Worm (Caenorhabditis elegans) whole organism, young adult: ENCODE results near the gene rpac-40.

Source experiments
- C17E4.6 ChIP-seq: fragments of 200-800 bp; sonication (Bioruptor generic); IDR thresholded peaks from 2 replicates; pipeline ENCODE4 v1.3.6; 2022; ENCODE audit warnings: missing genetic modification reagents, missing genetic modification characterization, missing compliant biosample characterization
- F23B12.7 ChIP-seq: sonication (generic microtip); optimal IDR thresholded peaks from 2 replicates; lab custom pipeline; 2017; ENCODE audit warnings: missing genetic modification characterization, mild to moderate bottlenecking, missing compliant biosample characterization, antibody characterized with exemption, moderate library complexity; ENCODE audit not compliant: insufficient read depth
- F39B2.1 ChIP-seq: fragments of 200-800 bp; sonication (Bioruptor generic); IDR thresholded peaks from 2 replicates; pipeline ENCODE4 v1.3.6; 2022; ENCODE audit warnings: missing genetic modification reagents, missing genetic modification characterization, missing compliant biosample characterization
- K11D2.4 ChIP-seq: fragments of 200-800 bp; sonication (Bioruptor generic); IDR thresholded peaks from 2 replicates; pipeline ENCODE4 v1.3.6; 2022; ENCODE audit warnings: missing genetic modification reagents, missing genetic modification characterization, missing compliant biosample characterization
- T07F8.4 ChIP-seq: sonication (generic microtip); optimal IDR thresholded peaks from 2 replicates; lab custom pipeline; 2016; ENCODE audit warnings: mild to moderate bottlenecking, missing genetic modification characterization, moderate library complexity, missing compliant biosample characterization
- Y56A3A.18 ChIP-seq: fragments of 200-800 bp; sonication (Bioruptor generic); IDR thresholded peaks from 2 replicates; pipeline ENCODE4 v1.3.6; 2022; ENCODE audit warnings: missing genetic modification reagents, missing genetic modification characterization, missing compliant biosample characterization
- Y95B8A.8 ChIP-seq: fragments of 200-800 bp; sonication (Bioruptor generic); IDR thresholded peaks from 2 replicates; pipeline ENCODE4 v1.3.6; 2022; ENCODE audit warnings: missing genetic modification reagents, missing genetic modification characterization, missing compliant biosample characterization
- akir-1 ChIP-seq: fragments of 200-800 bp; sonication (Bioruptor generic); optimal IDR thresholded peaks from 2 replicates; lab custom pipeline; 2018; ENCODE audit warnings: mild to moderate bottlenecking, missing genetic modification characterization, moderate library complexity, missing compliant biosample characterization
- aptf-3 ChIP-seq: fragments of 200-800 bp; sonication (Bioruptor generic); IDR thresholded peaks from 2 replicates; pipeline ENCODE4 v1.3.6; 2022; ENCODE audit warnings: missing genetic modification characterization, missing compliant biosample characterization
- atf-7 ChIP-seq: sonication (generic microtip); optimal IDR thresholded peaks from 2 replicates; lab custom pipeline; 2017; ENCODE audit warnings: mild to moderate bottlenecking, missing genetic modification characterization, missing compliant biosample characterization
- attf-3 ChIP-seq: fragments of 200-800 bp; sonication (Bioruptor generic); conservative IDR thresholded peaks from 2 replicates; pipeline ENCODE4 v1.3.6; 2022; ENCODE audit warnings: missing genetic modification reagents, missing genetic modification characterization, missing compliant biosample characterization
- attf-5 ChIP-seq: fragments of 200-800 bp; sonication (Bioruptor generic); optimal IDR thresholded peaks from 2 replicates; lab custom pipeline; 2018; ENCODE audit warnings: mild to moderate bottlenecking, missing genetic modification characterization, missing compliant biosample characterization
- bed-1 ChIP-seq: fragments of 200-800 bp; sonication (Bioruptor generic); IDR thresholded peaks from 2 replicates; pipeline ENCODE4 v1.3.6; 2022; ENCODE audit warnings: missing genetic modification reagents, missing genetic modification characterization, missing compliant biosample characterization
- cebp-1 ChIP-seq, 2 experiments: fragments of 200-800 bp in 1 of 2; sonication (Bioruptor generic) in 1 of 2; sonication (generic microtip) in 1 of 2; IDR thresholded peaks in 1 of 2; optimal IDR thresholded peaks in 1 of 2; 2 replicates each; pipeline versions ENCODE4 v1.3.6 to Lab custom; 2017 to 2022; ENCODE audit warnings: missing compliant biosample characterization in 2 of 2, missing genetic modification characterization in 2 of 2, mild to moderate bottlenecking in 1 of 2, missing genetic modification reagents in 1 of 2, moderate library complexity in 1 of 2
- ceh-27 ChIP-seq: fragments of 200-800 bp; sonication (Bioruptor generic); optimal IDR thresholded peaks from 2 replicates; lab custom pipeline; 2018; ENCODE audit warnings: mild to moderate bottlenecking, missing genetic modification characterization, moderate library complexity, missing compliant biosample characterization
- ceh-40 ChIP-seq: fragments of 200-800 bp; sonication (Bioruptor generic); IDR thresholded peaks from 2 replicates; pipeline ENCODE4 v1.3.6; 2022; ENCODE audit warnings: missing genetic modification characterization, missing compliant biosample characterization
- ceh-79 ChIP-seq: sonication (generic microtip); optimal IDR thresholded peaks from 2 replicates; lab custom pipeline; 2017; ENCODE audit warnings: mild to moderate bottlenecking, missing genetic modification characterization, missing compliant biosample characterization
- ceh-91 ChIP-seq: fragments of 200-800 bp; sonication (Bioruptor generic); IDR thresholded peaks from 2 replicates; pipeline ENCODE4 v1.3.6; 2022; ENCODE audit warnings: missing genetic modification reagents, missing genetic modification characterization, missing compliant biosample characterization
- die-1 ChIP-seq: sonication (generic microtip); optimal IDR thresholded peaks from 2 replicates; lab custom pipeline; 2016; ENCODE audit warnings: missing genotype, mild to moderate bottlenecking, missing genetic modification characterization, missing compliant biosample characterization
- dox-1 ChIP-seq: fragments of 200-800 bp; sonication (Bioruptor generic); IDR thresholded peaks from 2 replicates; pipeline ENCODE4 v1.3.6; 2022; ENCODE audit warnings: missing genetic modification reagents, missing genetic modification characterization, missing compliant biosample characterization
- egl-44 ChIP-seq: fragments of 200-800 bp; sonication (Bioruptor generic); IDR thresholded peaks from 2 replicates; pipeline ENCODE4 v1.3.6; 2022; ENCODE audit warnings: missing genetic modification reagents, missing genetic modification characterization, missing compliant biosample characterization
- egrh-3 ChIP-seq: fragments of 200-800 bp; sonication (Bioruptor generic); IDR thresholded peaks from 2 replicates; pipeline ENCODE4 v1.3.6; 2022; ENCODE audit warnings: missing genetic modification reagents, missing genetic modification characterization, missing compliant biosample characterization
- ekl-4 ChIP-seq: fragments of 200-800 bp; sonication (Bioruptor generic); IDR thresholded peaks from 2 replicates; pipeline ENCODE4 v1.3.6; 2022; ENCODE audit warnings: missing genetic modification reagents, missing genetic modification characterization, missing compliant biosample characterization
- ets-4 ChIP-seq: fragments of 200-800 bp; sonication (Bioruptor generic); optimal IDR thresholded peaks from 2 replicates; lab custom pipeline; 2018; ENCODE audit warnings: mild to moderate bottlenecking, missing genetic modification characterization, missing compliant biosample characterization
- hmg-1.2 ChIP-seq: fragments of 200-800 bp; sonication (Bioruptor generic); IDR thresholded peaks from 2 replicates; pipeline ENCODE4 v1.3.6; 2022; ENCODE audit warnings: missing genetic modification reagents, missing genetic modification characterization, missing compliant biosample characterization
- let-526 ChIP-seq: fragments of 200-800 bp; sonication (Bioruptor generic); IDR thresholded peaks from 2 replicates; pipeline ENCODE4 v1.3.6; 2022; ENCODE audit warnings: missing genetic modification reagents, missing genetic modification characterization, missing compliant biosample characterization
- lin-40 ChIP-seq: sonication (generic microtip); optimal IDR thresholded peaks from 2 replicates; lab custom pipeline; 2016; ENCODE audit warnings: missing genetic modification characterization, mild to moderate bottlenecking, missing compliant biosample characterization, missing genotype, missing genetic modification reagents
- lin-54 ChIP-seq: fragments of 200-800 bp; sonication (Bioruptor generic); optimal IDR thresholded peaks from 2 replicates; lab custom pipeline; 2018; ENCODE audit warnings: mild to moderate bottlenecking, missing genetic modification characterization, missing compliant biosample characterization
- madf-8 ChIP-seq: fragments of 200-800 bp; sonication (Bioruptor generic); conservative IDR thresholded peaks from 2 replicates; pipeline ENCODE4 v1.3.6; 2022; ENCODE audit warnings: missing genetic modification reagents, missing genetic modification characterization, missing compliant biosample characterization
- mxl-1 ChIP-seq: sonication (generic microtip); optimal IDR thresholded peaks from 2 replicates; lab custom pipeline; 2016; ENCODE audit warnings: missing genetic modification characterization, missing compliant biosample characterization
- nfya-1 ChIP-seq: sonication (generic microtip); optimal IDR thresholded peaks from 2 replicates; lab custom pipeline; 2017; ENCODE audit warnings: antibody characterized with exemption, missing compliant biosample characterization, missing genetic modification characterization, borderline replicate concordance; ENCODE audit not compliant: insufficient read depth
- nfya-2 ChIP-seq: fragments of 200-800 bp; sonication (Bioruptor generic); IDR thresholded peaks from 2 replicates; pipeline ENCODE4 v1.3.6; 2022; ENCODE audit warnings: missing genetic modification reagents, missing genetic modification characterization, missing compliant biosample characterization
- nfyb-1 ChIP-seq: fragments of 200-800 bp; sonication (Bioruptor generic); IDR thresholded peaks from 2 replicates; pipeline ENCODE4 v1.3.6; 2022; ENCODE audit warnings: missing genetic modification reagents, missing genetic modification characterization, missing compliant biosample characterization
- nhr-80 ChIP-seq: sonication (generic microtip); optimal IDR thresholded peaks from 2 replicates; lab custom pipeline; 2016; ENCODE audit warnings: missing genetic modification characterization, missing compliant biosample characterization
- pbrm-1 ChIP-seq: fragments of 200-800 bp; sonication (Bioruptor generic); IDR thresholded peaks from 2 replicates; pipeline ENCODE4 v1.3.6; 2022; ENCODE audit warnings: missing genetic modification reagents, missing genetic modification characterization, missing compliant biosample characterization
- somi-1 ChIP-seq: fragments of 200-800 bp; sonication (Bioruptor generic); optimal IDR thresholded peaks from 2 replicates; lab custom pipeline; 2018; ENCODE audit warnings: mild to moderate bottlenecking, missing genetic modification characterization, missing compliant biosample characterization
- unc-62 ChIP-seq: fragments of 150-350 bp; optimal IDR thresholded peaks from 2 replicates; lab custom pipeline; 2014; ENCODE audit warnings: missing biosample characterization, missing genetic modification reagents, missing genetic modification characterization
- zfh-2 ChIP-seq: fragments of 200-800 bp; sonication (Bioruptor generic); conservative IDR thresholded peaks from 2 replicates; pipeline ENCODE4 v1.3.6; 2022; ENCODE audit warnings: missing genetic modification reagents, missing genetic modification characterization, missing compliant biosample characterization
- ztf-18 ChIP-seq: sonication (generic microtip); optimal IDR thresholded peaks from 2 replicates; lab custom pipeline; 2016; ENCODE audit warnings: missing genotype, mild to moderate bottlenecking, missing genetic modification characterization, missing compliant biosample characterization
- ztf-22 ChIP-seq: fragments of 200-800 bp; sonication (Bioruptor generic); optimal IDR thresholded peaks from 2 replicates; lab custom pipeline; 2018; ENCODE audit warnings: mild to moderate bottlenecking, missing genetic modification characterization, moderate library complexity, missing compliant biosample characterization
- ztf-25 ChIP-seq: fragments of 200-800 bp; sonication (Bioruptor generic); IDR thresholded peaks from 2 replicates; pipeline ENCODE4 v1.3.6; 2022; ENCODE audit warnings: missing genetic modification reagents, missing genetic modification characterization, missing compliant biosample characterization
- ztf-26 ChIP-seq: sonication (generic microtip); optimal IDR thresholded peaks from 2 replicates; lab custom pipeline; 2017; ENCODE audit warnings: missing genetic modification characterization, missing compliant biosample characterization
- ztf-28 ChIP-seq: fragments of 200-800 bp; sonication (Bioruptor generic); IDR thresholded peaks from 2 replicates; pipeline ENCODE4 v1.3.6; 2022; ENCODE audit warnings: missing genetic modification reagents, missing genetic modification characterization, missing compliant biosample characterization
- ztf-6 ChIP-seq: fragments of 200-800 bp; sonication (Bioruptor generic); IDR thresholded peaks from 2 replicates; pipeline ENCODE4 v1.3.6; 2022; ENCODE audit warnings: missing genetic modification reagents, missing genetic modification characterization, missing compliant biosample characterization

The rpac-40 gene

ce11 chrV:4182546-4182945, 16.7 kb upstream of the rpac-40 start (continued):
- TF ChIP-seq ceh-40 (GFP tag; lab: Robert Waterston, UW), result no peak
- no peak for TF ChIP-seq F23B12.7 (tag; lab: Kevin White, UChicago)
- TF ChIP-seq attf-3 (GFP tag; lab: Robert Waterston, UW), result no peak
- no peak for TF ChIP-seq pbrm-1 (GFP tag; lab: Robert Waterston, UW)
- TF ChIP-seq hmg-1.2 (GFP tag; lab: Robert Waterston, UW), result peak; percentile 54
- TF ChIP-seq dox-1, result no peak

ce11 chrV:4185885-4186284, 13.4 kb upstream of the rpac-40 start:
- TF ChIP-seq lin-40 (tag; lab: Kevin White, UChicago), result no peak
- TF ChIP-seq akir-1 (GFP tag; lab: Kevin White, UChicago), result no peak
- TF ChIP-seq nhr-80 (tag; lab: Kevin White, UChicago), result no peak
- TF ChIP-seq madf-8 (GFP tag; lab: Robert Waterston, UW), result no peak
- TF ChIP-seq C17E4.6 (GFP tag; lab: Robert Waterston, UW), result no peak
- TF ChIP-seq F39B2.1 (GFP tag; lab: Robert Waterston, UW), result no peak
- no peak for TF ChIP-seq dox-1
- TF ChIP-seq ceh-27 (GFP tag; lab: Kevin White, UChicago), result no peak
- no peak for TF ChIP-seq ztf-26
- no peak for TF ChIP-seq nfya-1 (tag; lab: Kevin White, UChicago)
- no peak for TF ChIP-seq let-526 (GFP tag; lab: Robert Waterston, UW)
- no peak for TF ChIP-seq lin-54 (GFP tag; lab: Kevin White, UChicago)
- no peak for TF ChIP-seq ztf-22 (GFP tag; lab: Kevin White, UChicago)
- TF ChIP-seq attf-5 (GFP tag; lab: Kevin White, UChicago), result no peak
- TF ChIP-seq ztf-28 (GFP tag; lab: Robert Waterston, UW), result no peak
- TF ChIP-seq mxl-1 (tag; lab: Kevin White, UChicago), result no peak
- TF ChIP-seq ztf-6, result no peak
- TF ChIP-seq, all 124 proteins: peak for 0

ce11 chrV:4186453-4187143, 12.7 kb upstream of the rpac-40 start:
- peak; percentile 31; the same call in 1 of the 2 replicates for TF ChIP-seq ekl-4 (GFP tag; lab: Robert Waterston, UW)
- TF ChIP-seq nfyb-1 (GFP tag; lab: Robert Waterston, UW), result peak; percentile 78
- 0 out of 2 replicates have a peak, but pooled peaks have one; percentile 30 for TF ChIP-seq K11D2.4 (GFP tag; lab: Robert Waterston, UW)
- no peak for TF ChIP-seq ztf-25 (GFP tag; lab: Robert Waterston, UW)
- TF ChIP-seq T07F8.4, result no peak
- TF ChIP-seq aptf-3 (GFP tag; lab: Robert Waterston, UW), result no peak
- peak; percentile 92 for TF ChIP-seq egrh-3 (GFP tag; lab: Robert Waterston, UW)
- TF ChIP-seq ets-4 (GFP tag; lab: Kevin White, UChicago), result no peak
- TF ChIP-seq somi-1 (GFP tag; lab: Kevin White, UChicago), result peak; percentile 26
- TF ChIP-seq Y95B8A.8 (GFP tag; lab: Robert Waterston, UW), result no peak
- TF ChIP-seq ceh-79 (tag; lab: Kevin White, UChicago), result peak; percentile 42
- TF ChIP-seq bed-1 (GFP tag; lab: Robert Waterston, UW), result no peak
- no peak for TF ChIP-seq die-1 (tag; lab: Kevin White, UChicago)
- TF ChIP-seq unc-62 (GFP tag; lab: Kevin White, UChicago), result no peak
- peak; percentile 2 for TF ChIP-seq atf-7 (tag; lab: Kevin White, UChicago)
- no peak for TF ChIP-seq Y56A3A.18
- no peak for TF ChIP-seq ceh-91 (GFP tag; lab: Robert Waterston, UW)
- no peak for TF ChIP-seq egl-44 (GFP tag; lab: Robert Waterston, UW)
- TF ChIP-seq akir-1 (GFP tag; lab: Kevin White, UChicago), result no peak
- no peak for TF ChIP-seq mxl-1 (tag; lab: Kevin White, UChicago)
- no peak for TF ChIP-seq attf-3 (GFP tag; lab: Robert Waterston, UW)
- no peak for TF ChIP-seq ztf-18
- TF ChIP-seq nfya-2 (GFP tag; lab: Robert Waterston, UW), result no peak
- TF ChIP-seq zfh-2 (GFP tag; lab: Robert Waterston, UW), result peak; percentile 65
- no peak for TF ChIP-seq F39B2.1 (GFP tag; lab: Robert Waterston, UW)
- 0 out of 2 replicates have a peak, but pooled peaks have one; percentile 10 for TF ChIP-seq cebp-1 (GFP tag; IDR thresholded peaks at IDR 0.05; lab: Robert Waterston, UW)
- peak; percentile 50 for TF ChIP-seq cebp-1 (tag; optimal IDR thresholded peaks at IDR 0.05; lab: Kevin White, UChicago)
